Worm (Caenorhabditis elegans): ENCODE measurements around the gene unc-130.

unc-130 gene

DNA sequence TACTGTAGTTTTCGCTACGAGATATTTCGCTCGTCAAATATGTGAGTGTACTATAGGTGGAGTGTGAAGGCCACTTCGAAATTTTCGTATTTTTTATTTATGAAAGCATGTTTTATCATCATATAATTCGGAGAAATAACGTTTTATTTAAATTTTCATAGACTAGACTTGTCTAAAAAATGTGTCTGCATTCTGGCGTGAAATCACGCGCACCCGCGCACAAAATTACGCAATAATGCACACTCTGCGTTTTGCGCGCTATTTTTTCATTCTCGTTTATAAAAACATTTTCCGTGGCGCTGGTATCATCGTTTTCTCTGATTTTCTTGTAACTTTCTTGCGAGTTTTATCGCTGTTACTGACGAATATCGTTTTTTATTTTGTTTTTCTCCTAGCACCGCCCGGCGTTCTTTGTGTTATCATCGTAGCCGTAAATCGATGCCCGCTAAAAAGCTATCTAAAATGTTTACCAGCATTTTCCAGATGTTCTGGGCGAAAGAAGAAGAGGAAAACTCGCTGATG, 15.5 kb downstream of the unc-130 start, which contains the start of gene saps-1:
TSS of gene saps-1 (plus strand) at position 472 of the 522 bp plus-strand sequence.
- TF ChIP-seq hmg-11 (tag; optimal IDR thresholded peaks at IDR 0.05): peak; percentile 35
- peak; percentile 3 for TF ChIP-seq pha-4 (tag; optimal IDR thresholded peaks at IDR 0.05)
- peak; percentile 6 for TF ChIP-seq elt-2 (tag; optimal IDR thresholded peaks at IDR 0.05)
- TF ChIP-seq nhr-67 (tag; optimal IDR thresholded peaks at IDR 0.05): no peak

DNA sequence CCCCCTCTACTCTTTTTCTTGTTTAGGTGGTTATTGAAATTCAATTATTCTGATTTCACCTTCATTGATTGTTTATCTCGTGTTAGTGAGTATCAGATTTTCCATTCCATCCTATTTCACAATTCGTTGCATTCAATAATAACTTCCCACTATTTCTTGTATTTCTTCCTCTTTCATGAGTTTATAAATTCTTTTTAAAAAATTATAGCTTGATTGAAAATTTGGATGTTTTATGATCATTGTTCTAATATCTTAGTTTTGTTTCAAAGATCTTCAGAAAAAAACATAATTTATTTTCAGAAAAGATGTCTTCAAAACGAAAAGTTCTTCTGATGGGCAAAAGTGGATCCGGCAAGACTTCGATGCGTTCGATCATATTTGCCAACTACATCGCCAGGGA, 19.3 kb downstream of the unc-130 start, which contains the start of gene raga-1:
TSS of gene raga-1 (plus strand) at position 301 of the 400 bp plus-strand sequence.
- no peak for TF ChIP-seq hmg-11 (tag; optimal IDR thresholded peaks at IDR 0.05)
- no peak for TF ChIP-seq ceh-9 (tag; optimal IDR thresholded peaks at IDR 0.05)
- TF ChIP-seq skn-1 (tag; optimal IDR thresholded peaks at IDR 0.05): no peak
- no peak for TF ChIP-seq nhr-23 (tag; optimal IDR thresholded peaks at IDR 0.05)
- no peak for TF ChIP-seq mml-1 (tag; optimal IDR thresholded peaks at IDR 0.05)
- no peak for TF ChIP-seq elt-3 (tag; optimal IDR thresholded peaks at IDR 0.05)
- TF ChIP-seq snpc-4 (tag; optimal IDR thresholded peaks at IDR 0.05): no peak

DNA sequence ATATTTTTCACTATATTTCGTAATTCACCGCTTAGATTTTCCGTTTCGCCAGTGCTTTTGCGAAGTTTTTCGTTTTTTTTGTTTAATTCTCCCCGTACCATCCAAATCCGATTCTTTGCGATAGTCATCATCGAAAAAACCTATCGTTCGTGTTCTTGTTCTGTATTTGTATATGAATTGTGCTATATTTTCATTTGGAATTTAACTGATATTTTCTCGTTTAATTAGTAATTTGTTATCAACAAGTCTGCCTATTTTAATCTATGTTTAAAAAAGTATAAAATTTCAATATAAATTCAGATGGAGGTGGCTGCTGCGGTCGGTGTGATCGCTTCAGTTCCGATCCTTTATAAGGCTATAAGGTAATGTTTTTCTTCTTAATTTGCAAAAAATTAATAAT, 20.8 kb downstream of the unc-130 start, which contains the start of gene samp-1:
TSS of gene samp-1 (plus strand) at position 301 of the 400 bp plus-strand sequence.
- TF ChIP-seq sea-2 (GFP tag; optimal IDR thresholded peaks at IDR 0.05) (no peak), tbx-2 (tag; optimal IDR thresholded peaks at IDR 0.05) (no peak), nfya-1 (tag; optimal IDR thresholded peaks at IDR 0.05; ENCODE audit: insufficient read depth) (no peak), ztf-11 (tag; optimal IDR thresholded peaks at IDR 0.05) (no peak), pqm-1 (tag; optimal IDR thresholded peaks at IDR 0.05) (no peak), nhr-28 (tag; optimal IDR thresholded peaks at IDR 0.05) (no peak), mdl-1 (tag; optimal IDR thresholded peaks at IDR 0.05) (no peak), elt-3 (tag; optimal IDR thresholded peaks at IDR 0.05) (no peak), nhr-25 (tag; optimal IDR thresholded peaks at IDR 0.05) (no peak), mml-1 (tag; optimal IDR thresholded peaks at IDR 0.05) (no peak)

DNA sequence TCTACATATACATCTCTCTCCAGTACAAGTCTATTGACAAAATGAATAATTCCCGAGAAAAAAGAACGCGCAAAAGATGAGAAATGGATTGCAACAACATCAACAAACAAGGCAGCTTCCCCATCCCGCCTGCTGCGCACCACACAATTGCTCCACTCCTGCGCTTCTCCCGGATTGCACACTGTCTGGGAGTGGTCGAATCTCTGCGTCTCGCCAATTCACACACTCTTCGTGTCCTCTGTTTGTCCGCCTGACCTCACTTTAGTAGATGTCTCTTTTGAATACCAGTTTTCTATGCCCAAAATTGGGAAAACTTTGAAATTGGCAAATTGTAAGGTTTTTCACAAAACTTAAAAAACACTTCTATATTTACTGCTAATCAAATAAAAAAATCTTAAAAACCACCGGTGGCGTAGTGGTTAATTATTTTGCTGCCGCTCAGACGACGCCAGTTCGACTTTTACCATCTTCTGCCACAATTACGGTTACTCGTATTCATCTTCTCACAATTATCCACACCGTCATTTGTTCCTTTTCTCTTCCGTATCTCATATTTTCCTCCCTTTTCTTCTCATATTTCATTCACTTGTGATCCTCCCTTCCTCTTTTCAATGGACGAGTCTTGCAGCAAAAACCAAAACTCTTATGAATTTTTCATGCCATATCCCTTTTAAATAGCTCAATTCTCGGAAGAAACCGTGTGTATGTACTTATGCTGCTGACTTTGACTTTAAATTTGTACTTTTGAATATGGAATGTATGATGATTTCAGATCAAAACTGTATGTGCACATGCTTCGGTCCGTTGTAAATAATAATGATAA, 24.1 kb downstream of the unc-130 start, which contains the start of gene rsf-1:
TSS of gene rsf-1 (plus strand) at position 773 of the 823 bp plus-strand sequence.
- TF ChIP-seq fkh-2 (tag; optimal IDR thresholded peaks at IDR 0.05): no peak
- TF ChIP-seq sea-2 (GFP tag; optimal IDR thresholded peaks at IDR 0.05): no peak
- no peak for TF ChIP-seq fkh-10 (GFP tag; optimal IDR thresholded peaks at IDR 0.05)
- peak; percentile 44 for TF ChIP-seq lin-39 (tag; optimal IDR thresholded peaks at IDR 0.05)
- TF ChIP-seq nfya-1 (tag; optimal IDR thresholded peaks at IDR 0.05; ENCODE audit: insufficient read depth): peak; percentile 55
- TF ChIP-seq lsy-12 (tag; optimal IDR thresholded peaks at IDR 0.05): no peak
- no peak for TF ChIP-seq mml-1 (tag; optimal IDR thresholded peaks at IDR 0.05)
- peak; percentile 34 for TF ChIP-seq snpc-4 (tag; optimal IDR thresholded peaks at IDR 0.05)
- TF ChIP-seq pha-4 (tag; optimal IDR thresholded peaks at IDR 0.05): peak; percentile 76
- TF ChIP-seq hmg-11 (tag; optimal IDR thresholded peaks at IDR 0.05): peak; percentile 29
- TF ChIP-seq nhr-43 (tag; optimal IDR thresholded peaks at IDR 0.05; ENCODE audit: poor library complexity, severe bottlenecking): peak; percentile 15
- peak; percentile 15 for TF ChIP-seq elt-2 (tag; optimal IDR thresholded peaks at IDR 0.05)

DNA sequence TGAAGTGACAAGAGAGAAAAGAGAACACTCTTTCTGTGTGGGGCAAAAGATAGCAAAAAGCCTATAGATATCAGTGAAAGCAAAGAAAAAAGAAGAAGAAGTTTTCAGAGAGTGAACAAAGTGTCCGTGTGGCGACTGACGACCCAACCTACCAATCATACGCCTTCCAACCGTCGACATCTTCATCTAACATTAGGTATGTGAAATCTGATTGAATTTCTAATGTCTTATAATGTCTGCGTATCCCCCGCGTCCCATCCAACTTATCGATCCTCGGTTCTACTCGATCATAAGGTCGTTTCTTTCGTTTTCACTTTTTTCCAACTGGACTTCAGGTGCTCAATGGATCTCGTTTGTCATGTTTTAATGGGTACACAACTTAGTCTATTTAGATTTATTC, 25.6 kb downstream of the unc-130 start:
- no peak for TF ChIP-seq aly-2 (tag; optimal IDR thresholded peaks at IDR 0.05)
- TF ChIP-seq nhr-25 (tag; optimal IDR thresholded peaks at IDR 0.05): peak; percentile 79
- peak; percentile 26 for TF ChIP-seq nhr-23 (tag; optimal IDR thresholded peaks at IDR 0.05)
- no peak for TF ChIP-seq mml-1 (tag; optimal IDR thresholded peaks at IDR 0.05)
- peak; percentile 56 for TF ChIP-seq nfya-1 (tag; optimal IDR thresholded peaks at IDR 0.05; ENCODE audit: insufficient read depth)

DNA sequence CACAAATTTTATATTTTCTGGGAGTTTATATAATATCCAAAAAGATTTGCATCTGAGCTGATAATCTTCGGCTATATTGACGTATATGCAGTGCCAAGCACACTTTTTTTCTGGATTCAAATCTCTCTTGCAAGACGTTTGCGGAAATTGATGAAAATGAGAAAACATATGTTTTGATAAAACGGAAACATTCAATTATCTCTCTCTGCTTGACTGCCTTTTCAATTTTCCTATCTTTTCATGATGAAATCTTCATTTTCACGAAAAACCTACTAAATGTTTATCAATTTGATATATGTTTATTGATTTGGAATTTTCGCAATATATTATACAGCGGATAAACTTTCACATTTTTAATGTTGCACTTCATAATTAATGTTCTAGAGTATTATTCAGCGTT, 26.2 kb downstream of the unc-130 start:
- TF ChIP-seq mdl-1 (tag; optimal IDR thresholded peaks at IDR 0.05) (no peak), unc-39 (tag; optimal IDR thresholded peaks at IDR 0.05) (no peak), nhr-11 (tag; optimal IDR thresholded peaks at IDR 0.05) (no peak), ceh-28 (tag; optimal IDR thresholded peaks at IDR 0.05) (no peak), nhr-25 (tag; optimal IDR thresholded peaks at IDR 0.05) (no peak), fos-1 (tag; optimal IDR thresholded peaks at IDR 0.05) (no peak), nhr-67 (tag; optimal IDR thresholded peaks at IDR 0.05) (no peak)

All from whole organism, L3 larva.